Worm (Caenorhabditis elegans): ENCODE data around the gene pdi-1.

DNA sequence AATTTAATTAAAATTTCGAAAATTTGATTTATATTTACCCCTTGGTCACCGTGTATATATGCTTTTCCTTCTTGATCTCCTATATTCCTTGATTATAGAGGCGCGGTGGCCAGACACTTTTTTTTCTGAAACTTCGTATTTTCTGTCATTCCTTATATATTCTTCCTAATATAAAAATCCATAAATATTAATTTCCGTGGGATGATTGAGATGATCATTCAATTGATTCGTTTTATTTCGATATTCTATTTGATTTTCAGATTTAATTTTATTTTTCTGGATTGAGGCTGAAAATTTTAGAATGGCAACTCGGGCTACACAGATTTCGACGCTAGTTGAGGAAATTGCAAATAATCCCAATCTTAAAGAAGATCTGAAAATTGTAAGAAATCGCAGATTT, 5.3 kb upstream of the pdi-1 start, which contains the start of gene dph-1:
- no peak for TF ChIP-seq zag-1 (tag; optimal IDR thresholded peaks at IDR 0.05)
- no peak for TF ChIP-seq nhr-23 (tag; optimal IDR thresholded peaks at IDR 0.05)
- no peak for TF ChIP-seq nhr-43 (tag; optimal IDR thresholded peaks at IDR 0.05; ENCODE audit: poor library complexity, severe bottlenecking)
- no peak for TF ChIP-seq unc-39 (tag; optimal IDR thresholded peaks at IDR 0.05)
- TF ChIP-seq elt-3 (tag; optimal IDR thresholded peaks at IDR 0.05), result no peak
- TF ChIP-seq nhr-237 (tag; optimal IDR thresholded peaks at IDR 0.05), result no peak
- no peak for TF ChIP-seq nhr-11 (tag; optimal IDR thresholded peaks at IDR 0.05)
- TF ChIP-seq lin-39 (tag; optimal IDR thresholded peaks at IDR 0.05), result no peak
- TF ChIP-seq fkh-10 (GFP tag; optimal IDR thresholded peaks at IDR 0.05), result no peak
- TF ChIP-seq nhr-76 (tag; optimal IDR thresholded peaks at IDR 0.05), result no peak
- TF ChIP-seq snpc-4 (tag; optimal IDR thresholded peaks at IDR 0.05), result no peak
- no peak for TF ChIP-seq aly-2 (tag; optimal IDR thresholded peaks at IDR 0.05)
- TF ChIP-seq pqm-1 (tag; optimal IDR thresholded peaks at IDR 0.05), result no peak
